Fruit fly (Drosophila melanogaster): ENCODE measurements around the gene Gcat.
A peak's percentile ranks its signal among the peaks of the same experiment; 100 is the strongest.

The Gcat gene

dm6 chr3L:11832360-11833295 is 32.0 kb upstream of the Gcat start:
- TF ChIP-seq CG1621 (tag; optimal IDR thresholded peaks at IDR 0.05) (peak; percentile 80), Eip93F (GFP tag; optimal IDR thresholded peaks at IDR 0.05) (no peak), Sox102F (GFP tag; optimal IDR thresholded peaks at IDR 0.05) (no peak), CG16779 (tag; optimal IDR thresholded peaks at IDR 0.05) (no peak), CG6792 (GFP tag; optimal IDR thresholded peaks at IDR 0.05) (no peak), fd59A (GFP tag; optimal IDR thresholded peaks at IDR 0.05) (no peak), Eip78C (GFP tag) (peak; percentile 61), vri (GFP tag; optimal IDR thresholded peaks at IDR 0.05) (no peak)

DNA sequence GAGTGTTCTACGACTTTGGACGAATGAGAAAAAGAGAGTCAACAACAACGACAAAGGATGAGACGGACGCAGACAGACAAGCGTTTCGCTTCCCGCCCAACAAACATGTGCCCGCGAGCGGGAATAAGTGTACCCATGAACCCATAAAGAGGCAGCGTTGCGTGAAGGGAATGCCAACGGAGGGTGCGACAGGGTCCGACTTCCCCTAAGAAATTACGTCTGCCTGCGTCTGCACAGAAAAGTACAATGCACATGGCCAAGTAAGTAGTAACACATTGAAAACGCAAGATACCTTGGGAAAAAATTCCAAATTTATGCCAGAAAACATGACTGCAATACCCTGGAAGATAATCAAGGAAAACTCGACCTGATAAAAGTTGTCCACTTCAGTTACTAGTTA is 30.5 kb upstream of the Gcat start:
- TF ChIP-seq net (GFP tag; optimal IDR thresholded peaks at IDR 0.05) (no peak), svp (GFP tag) (no peak), achi (GFP tag; optimal IDR thresholded peaks at IDR 0.05) (no peak), CG6276 (GFP tag; optimal IDR thresholded peaks at IDR 0.05) (no peak), CG3032 (tag; optimal IDR thresholded peaks at IDR 0.05) (no peak), cyc (GFP tag; optimal IDR thresholded peaks at IDR 0.05) (no peak), CG11902 (GFP tag; optimal IDR thresholded peaks at IDR 0.05) (no peak)

dm6 chr3L:11828730-11829129 is 28.1 kb upstream of the Gcat start, which contains the start of gene CG7264:
Gene CG7264, plus strand, starts transcription at chr3L:11829030.
- TF ChIP-seq fkh (GFP tag; optimal IDR thresholded peaks at IDR 0.05) (peak; percentile 53), topi (GFP tag; optimal IDR thresholded peaks at IDR 0.05) (no peak), Eip93F (GFP tag; optimal IDR thresholded peaks at IDR 0.05) (no peak), spab (GFP tag; optimal IDR thresholded peaks at IDR 0.05) (no peak)

DNA sequence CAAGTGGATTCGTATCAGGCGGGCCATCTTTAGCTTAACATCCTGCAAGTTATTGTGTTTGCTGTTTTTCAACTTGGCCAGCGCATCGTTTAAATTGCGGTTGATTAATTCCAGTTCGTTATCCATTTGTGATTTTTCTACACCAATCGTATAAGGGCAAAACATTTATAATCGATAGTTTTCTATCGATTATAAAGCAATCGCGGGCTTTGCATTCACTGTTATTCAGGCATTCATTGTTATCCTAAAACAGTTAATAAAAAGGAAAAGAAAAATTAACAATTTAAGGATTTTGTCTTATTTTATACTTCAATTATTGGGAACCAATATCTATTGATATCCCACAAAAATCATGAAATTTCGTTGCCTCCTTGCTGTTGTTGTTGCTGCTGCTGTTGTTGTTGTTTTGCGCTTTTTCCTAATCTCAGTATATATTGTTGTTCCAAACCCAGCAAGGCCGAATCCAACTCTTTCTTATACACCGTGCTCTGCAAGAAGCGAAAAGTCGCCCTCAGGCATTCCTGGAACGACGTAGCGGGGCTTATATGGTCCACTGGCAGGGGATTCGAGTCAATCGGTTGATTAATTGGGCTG is 25.0 kb upstream of the Gcat start, which contains the start of gene CG32095:
TSS of gene CG32095 (minus strand) at position 173 of the 594 bp plus-strand sequence.
- no peak for TF ChIP-seq CG15336 (GFP tag; IDR thresholded peaks at IDR 0.05)
- no peak for TF ChIP-seq Hr38 (GFP tag; optimal IDR thresholded peaks at IDR 0.05)
- peak; percentile 7 for TF ChIP-seq esn (GFP tag; optimal IDR thresholded peaks at IDR 0.05)
- TF ChIP-seq ss (GFP tag; optimal IDR thresholded peaks at IDR 0.05): no peak
- peak; percentile 61 for TF ChIP-seq Eip78C (GFP tag)

DNA sequence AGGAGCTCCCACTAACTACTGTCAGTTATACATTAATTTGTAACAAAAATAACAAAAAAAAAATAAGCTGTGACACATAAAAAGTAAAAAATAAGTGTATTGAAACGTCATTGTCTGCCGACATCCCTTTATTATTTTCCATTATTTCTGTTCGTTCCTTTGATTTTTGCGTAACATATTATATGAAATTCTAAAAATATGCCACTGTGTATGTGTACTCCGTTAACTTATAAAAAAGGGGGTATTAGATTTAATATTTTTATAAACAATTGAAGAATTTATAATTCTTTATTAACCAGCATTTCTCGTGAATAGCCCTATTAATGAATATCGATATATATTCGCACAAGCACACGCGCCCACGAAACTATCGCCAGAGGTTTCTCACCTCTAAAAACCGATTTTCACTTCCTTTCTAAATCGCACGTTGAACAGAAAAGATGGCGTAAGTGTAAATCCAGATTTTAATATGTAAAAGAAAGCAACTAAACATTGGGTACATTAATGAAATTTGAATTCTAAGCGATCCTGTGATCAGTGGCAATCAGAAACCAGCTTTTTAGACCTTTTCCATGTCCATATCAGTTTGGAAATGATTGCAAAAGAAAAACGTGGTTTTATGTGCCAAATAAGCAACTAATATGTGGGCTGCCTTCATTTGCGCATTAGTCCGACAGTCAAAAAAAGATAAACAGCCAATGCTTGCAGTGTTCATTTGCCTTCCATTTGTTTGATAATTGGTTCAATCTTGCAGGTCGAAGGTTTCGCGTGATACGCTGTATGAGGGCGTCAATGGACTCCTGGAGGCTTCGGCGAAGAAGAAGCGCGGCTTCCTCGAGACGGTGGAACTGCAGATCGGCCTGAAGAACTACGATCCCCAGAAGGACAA is 22.0 kb upstream of the Gcat start, which contains the start of gene RpL10Ab:
TSS of gene RpL10Ab (plus strand) at position 406 of the 889 bp plus-strand sequence.
- TF ChIP-seq Sox102F (GFP tag; optimal IDR thresholded peaks at IDR 0.05): no peak
- peak; percentile 39 for TF ChIP-seq CG6792 (GFP tag; optimal IDR thresholded peaks at IDR 0.05)
- TF ChIP-seq CG6276 (GFP tag; optimal IDR thresholded peaks at IDR 0.05): no peak
- TF ChIP-seq CG8632 (GFP tag; optimal IDR thresholded peaks at IDR 0.05): peak; percentile 34
- TF ChIP-seq CG6163 (GFP tag; IDR thresholded peaks at IDR 0.05): peak; percentile 63
- 0 out of 2 replicates have a peak, but pooled peaks have one; percentile 52 for TF ChIP-seq Gug (GFP tag; IDR thresholded peaks at IDR 0.05)
- TF ChIP-seq CG10631 (GFP tag; optimal IDR thresholded peaks at IDR 0.05): peak; percentile 80
- peak; percentile 77 for TF ChIP-seq CG3919 (GFP tag; optimal IDR thresholded peaks at IDR 0.05)
- TF ChIP-seq CG8119 (GFP tag; IDR thresholded peaks at IDR 0.05): peak; percentile 48; the same call in 1 of the 3 replicates
- TF ChIP-seq CG7368 (GFP tag; optimal IDR thresholded peaks at IDR 0.05): peak; percentile 13
- TF ChIP-seq Sox14 (GFP tag; optimal IDR thresholded peaks at IDR 0.05): peak; percentile 11
- peak; percentile 29 for TF ChIP-seq acj6 (GFP tag; optimal IDR thresholded peaks at IDR 0.05)
- TF ChIP-seq CG6808 (GFP tag; optimal IDR thresholded peaks at IDR 0.05): peak; percentile 47
- no peak for TF ChIP-seq Ets96B (tag; optimal IDR thresholded peaks at IDR 0.05)
- no peak for TF ChIP-seq fd59A (GFP tag; optimal IDR thresholded peaks at IDR 0.05)
- peak; percentile 40 for TF ChIP-seq OdsH (GFP tag; optimal IDR thresholded peaks at IDR 0.05)
- no peak for TF ChIP-seq fd85E (GFP tag; optimal IDR thresholded peaks at IDR 0.05)
- no peak for TF ChIP-seq pdm3 (GFP tag; optimal IDR thresholded peaks at IDR 0.05)
- TF ChIP-seq CG16779 (tag; optimal IDR thresholded peaks at IDR 0.05): no peak
- TF ChIP-seq spab (GFP tag; optimal IDR thresholded peaks at IDR 0.05): peak; percentile 9
- TF ChIP-seq net (GFP tag; optimal IDR thresholded peaks at IDR 0.05): peak; percentile 58
- peak; percentile 38 for TF ChIP-seq CG11902 (GFP tag; optimal IDR thresholded peaks at IDR 0.05)
- TF ChIP-seq Lpt (GFP tag; optimal IDR thresholded peaks at IDR 0.05): peak; percentile 74
- peak; percentile 26 for TF ChIP-seq dac (GFP tag; optimal IDR thresholded peaks at IDR 0.05)
- no peak for TF ChIP-seq Hr4 (GFP tag; optimal IDR thresholded peaks at IDR 0.05)
